Fruit fly (Drosophila melanogaster) whole organism, embryonic: ENCODE measurements around the gene Nos.

Experiments used
- Awh ChIP-seq: fragments of 200-800 bp; sonication (Bioruptor generic); IDR thresholded peaks from 2 replicates; pipeline ENCODE4, ENCODE4 v1.3.6; 2022; ENCODE audit warnings: missing biosample characterization, missing genetic modification characterization
- CG10979 ChIP-seq: fragments of 200-800 bp; sonication (Bioruptor generic); optimal IDR thresholded peaks from 2 replicates; lab custom pipeline; 2018; ENCODE audit warnings: missing biosample characterization, mild to moderate bottlenecking, missing genetic modification characterization, moderate library complexity
- CG11504 ChIP-seq: fragments of 200-800 bp; sonication (Bioruptor generic); optimal IDR thresholded peaks from 3 replicates; lab custom pipeline; 2019; ENCODE audit warnings: missing biosample characterization, mild to moderate bottlenecking, missing genetic modification characterization, moderate library complexity
- CG11696 ChIP-seq: fragments of 200-800 bp; sonication (Bioruptor generic); IDR thresholded peaks from 2 replicates; pipeline ENCODE4 v1.3.6; 2022; ENCODE audit warnings: missing biosample characterization, missing genetic modification characterization
- CG13894 ChIP-seq: fragments of 200-800 bp; sonication (Bioruptor generic); optimal IDR thresholded peaks from 3 replicates; lab custom pipeline; 2018; ENCODE audit warnings: missing biosample characterization, mild to moderate bottlenecking, missing genetic modification characterization, moderate library complexity
- CG15073 ChIP-seq: fragments of 200-800 bp; sonication (Bioruptor generic); optimal IDR thresholded peaks from 2 replicates; lab custom pipeline; 2016; ENCODE audit warnings: missing biosample characterization, missing genetic modification characterization
- CG15696 ChIP-seq: fragments of 200-800 bp; sonication (Bioruptor generic); optimal IDR thresholded peaks from 2 replicates; lab custom pipeline; 2019; ENCODE audit warnings: missing biosample characterization, mild to moderate bottlenecking, missing genetic modification characterization, moderate library complexity
- CG16815 ChIP-seq: fragments of 200-800 bp; sonication (Bioruptor generic); optimal IDR thresholded peaks from 3 replicates; lab custom pipeline; 2017; ENCODE audit warnings: missing biosample characterization, mild to moderate bottlenecking, missing genetic modification characterization
- CG17328 ChIP-seq: fragments of 200-800 bp; sonication (Bioruptor generic); IDR thresholded peaks from 2 replicates; pipeline ENCODE4 v1.3.6; 2022; ENCODE audit warnings: missing biosample characterization, missing genetic modification characterization
- CG17829 ChIP-seq: fragments of 200-800 bp; optimal IDR thresholded peaks from 2 replicates; lab custom pipeline; 2019; ENCODE audit warnings: missing biosample characterization, mild to moderate bottlenecking, missing genetic modification characterization, moderate library complexity
- CG18011 ChIP-seq: fragments of 200-800 bp; sonication (Bioruptor generic); optimal IDR thresholded peaks from 2 replicates; lab custom pipeline; 2017; ENCODE audit warnings: missing biosample characterization, missing genetic modification characterization, mild to moderate bottlenecking, moderate library complexity, missing genotype
- CG18476 ChIP-seq: fragments of 200-800 bp; sonication (Bioruptor generic); optimal IDR thresholded peaks from 2 replicates; lab custom pipeline; 2016; ENCODE audit warnings: missing biosample characterization, mild to moderate bottlenecking, missing genetic modification characterization
- CG2120 ChIP-seq: fragments of 200-800 bp; sonication (Bioruptor generic); optimal IDR thresholded peaks from 3 replicates; lab custom pipeline; 2016; ENCODE audit warnings: missing biosample characterization, missing genetic modification characterization
- CG2202 ChIP-seq: fragments of 200-800 bp; sonication (Bioruptor generic); optimal IDR thresholded peaks from 2 replicates; lab custom pipeline; 2018; ENCODE audit warnings: missing biosample characterization, mild to moderate bottlenecking, missing genetic modification characterization
- CG32532 ChIP-seq: fragments of 200-800 bp; sonication (Bioruptor generic); IDR thresholded peaks from 2 replicates; pipeline ENCODE4 v1.3.6; 2022; ENCODE audit warnings: missing biosample characterization, missing genetic modification characterization
- CG3281 ChIP-seq: fragments of 200-800 bp; sonication (Bioruptor generic); optimal IDR thresholded peaks from 3 replicates; lab custom pipeline; 2017; ENCODE audit warnings: missing biosample characterization, mild to moderate bottlenecking, missing genetic modification characterization
- CG4328 ChIP-seq: fragments of 200-800 bp; sonication (Bioruptor generic); optimal IDR thresholded peaks from 3 replicates; lab custom pipeline; 2017; ENCODE audit warnings: missing biosample characterization, missing genetic modification reagents, missing genetic modification characterization
- CG5245 ChIP-seq: fragments of 200-800 bp; sonication (Bioruptor generic); optimal IDR thresholded peaks from 3 replicates; lab custom pipeline; 2016; ENCODE audit warnings: missing biosample characterization, missing genetic modification characterization
- CG6689 ChIP-seq: fragments of 200-800 bp; sonication (Bioruptor generic); IDR thresholded peaks from 2 replicates; pipeline ENCODE4 v1.3.6; 2022; ENCODE audit warnings: missing biosample characterization, missing genetic modification characterization
- CG7372 ChIP-seq: fragments of 200-800 bp; sonication (Bioruptor generic); IDR thresholded peaks from 2 replicates; pipeline ENCODE4 v1.3.6; 2022; ENCODE audit warnings: missing biosample characterization, missing genetic modification characterization
- CG8089 ChIP-seq: fragments of 200-800 bp; sonication (Bioruptor generic); optimal IDR thresholded peaks from 3 replicates; lab custom pipeline; 2016; ENCODE audit warnings: missing biosample characterization, missing genetic modification characterization
- CG8359 ChIP-seq: fragments of 200-800 bp; sonication (Bioruptor generic); optimal IDR thresholded peaks from 2 replicates; lab custom pipeline; 2017; ENCODE audit warnings: missing biosample characterization, mild to moderate bottlenecking, missing genetic modification characterization, borderline replicate concordance
- CG8765 ChIP-seq: fragments of 200-800 bp; sonication (Bioruptor generic); IDR thresholded peaks from 2 replicates; pipeline ENCODE4 v1.3.6; 2022; ENCODE audit warnings: missing biosample characterization, missing genetic modification characterization
- CG9797 ChIP-seq: fragments of 200-800 bp; sonication (Bioruptor generic); optimal IDR thresholded peaks from 3 replicates; lab custom pipeline; 2018; ENCODE audit warnings: missing biosample characterization, mild to moderate bottlenecking, missing genetic modification characterization
- Dll ChIP-seq: fragments of 200-800 bp; sonication (Bioruptor generic); IDR thresholded peaks from 4 replicates; pipeline ENCODE4 v1.3.6; 2022; ENCODE audit warnings: missing biosample characterization, missing genetic modification characterization; ENCODE audit not compliant: partially characterized antibody
- Doc3 ChIP-seq: fragments of 200-800 bp; sonication (Bioruptor generic); IDR thresholded peaks from 3 replicates; pipeline ENCODE4 v1.3.6; 2022; ENCODE audit warnings: missing biosample characterization, missing genetic modification characterization; ENCODE audit not compliant: partially characterized antibody
- Eip74EF ChIP-seq, 2 experiments: fragments of 200-800 bp in 1 of 2; fragments of >200 bp in 1 of 2; sonication (Bioruptor generic) in 1 of 2; optimal IDR thresholded peaks; 2 replicates each; lab custom pipeline; 2017 to 2019; ENCODE audit warnings: missing biosample characterization in 2 of 2, missing genetic modification characterization in 2 of 2, mild to moderate bottlenecking in 1 of 2, moderate library complexity in 1 of 2
- Gsc ChIP-seq: fragments of 200-800 bp; sonication (Bioruptor generic); IDR thresholded peaks from 2 replicates; pipeline ENCODE4 v1.3.6; 2022; ENCODE audit warnings: missing biosample characterization, missing genetic modification characterization
- HHEX ChIP-seq: fragments of 200-800 bp; sonication (Bioruptor generic); optimal IDR thresholded peaks from 3 replicates; lab custom pipeline; 2017; ENCODE audit warnings: missing biosample characterization, mild to moderate bottlenecking, missing genetic modification characterization, missing genetic modification reagents
- HmgZ ChIP-seq: fragments of 200-800 bp; sonication (Bioruptor generic); optimal IDR thresholded peaks from 2 replicates; lab custom pipeline; 2018; ENCODE audit warnings: missing biosample characterization, mild to moderate bottlenecking, missing genetic modification characterization
- Hr3 ChIP-seq: fragments of 200-800 bp; sonication (Bioruptor generic); optimal IDR thresholded peaks from 3 replicates; lab custom pipeline; 2016; ENCODE audit warnings: missing biosample characterization, missing genetic modification characterization
- Hr39 ChIP-seq: fragments of >200 bp; optimal IDR thresholded peaks from 2 replicates; lab custom pipeline; 2017
- Jarid2 ChIP-seq: fragments of 200-800 bp; sonication (Bioruptor generic); optimal IDR thresholded peaks from 3 replicates; lab custom pipeline; 2017; ENCODE audit warnings: mild to moderate bottlenecking, missing biosample characterization, missing genetic modification reagents, missing genetic modification characterization
- NK7.1 ChIP-seq: fragments of 200-800 bp; sonication (Bioruptor generic); optimal IDR thresholded peaks from 3 replicates; lab custom pipeline; 2016; ENCODE audit warnings: missing biosample characterization, missing genetic modification characterization
- Poxn ChIP-seq: fragments of 200-800 bp; sonication (Bioruptor generic); IDR thresholded peaks from 2 replicates; pipeline ENCODE4 v1.3.6; 2022; ENCODE audit warnings: missing biosample characterization, missing genetic modification characterization
- Trl ChIP-seq, 3 experiments: fragments of >200 bp in 2 of 3; fragments of 200-800 bp in 1 of 3; sonication (Bioruptor generic) in 1 of 3; optimal IDR thresholded peaks; 2 replicates in 1 of 3; 3 replicates in 2 of 3; lab custom pipeline; 2016 to 2017; ENCODE audit warnings: missing biosample characterization in 1 of 3, missing genetic modification characterization in 1 of 3
- da ChIP-seq: fragments of 200-800 bp; sonication (Bioruptor generic); optimal IDR thresholded peaks from 2 replicates; lab custom pipeline; 2016; ENCODE audit warnings: missing biosample characterization, missing genetic modification characterization
- dpn ChIP-seq, 2 experiments: fragments of 200-800 bp; sonication (Bioruptor generic); optimal IDR thresholded peaks; 3 replicates each; lab custom pipeline; 2016; ENCODE audit warnings: missing biosample characterization in 2 of 2, missing genetic modification characterization in 2 of 2
- dysf ChIP-seq: fragments of 200-800 bp; sonication (Bioruptor generic); IDR thresholded peaks from 3 replicates; pipeline ENCODE4 v1.3.6; 2022; ENCODE audit warnings: missing biosample characterization, missing genetic modification characterization
- emc ChIP-seq: fragments of 200-800 bp; sonication (Bioruptor generic); optimal IDR thresholded peaks from 2 replicates; lab custom pipeline; 2016; ENCODE audit warnings: missing biosample characterization, missing genetic modification characterization
- exex ChIP-seq: fragments of 200-800 bp; sonication (Bioruptor generic); optimal IDR thresholded peaks from 4 replicates; lab custom pipeline; 2018; ENCODE audit warnings: missing biosample characterization, mild to moderate bottlenecking, missing genetic modification characterization, moderate library complexity
- gfzf ChIP-seq: fragments of 200-800 bp; sonication (Bioruptor generic); optimal IDR thresholded peaks from 2 replicates; lab custom pipeline; 2016; ENCODE audit warnings: missing biosample characterization, mild to moderate bottlenecking, missing genetic modification characterization, moderate library complexity
- her ChIP-seq: fragments of 200-800 bp; sonication (Bioruptor generic); optimal IDR thresholded peaks from 2 replicates; lab custom pipeline; 2016; ENCODE audit warnings: missing biosample characterization, missing genetic modification characterization
- maf-S ChIP-seq: fragments of 200-800 bp; sonication (Bioruptor generic); optimal IDR thresholded peaks from 2 replicates; lab custom pipeline; 2016; ENCODE audit warnings: missing biosample characterization, missing genetic modification characterization
- oc ChIP-seq: fragments of 200-800 bp; sonication (Bioruptor generic); optimal IDR thresholded peaks from 2 replicates; lab custom pipeline; 2018; ENCODE audit warnings: missing biosample characterization, mild to moderate bottlenecking, missing genetic modification characterization, moderate library complexity
- rib ChIP-seq: fragments of 200-800 bp; sonication (Bioruptor generic); IDR thresholded peaks from 2 replicates; pipeline ENCODE4 v1.3.6; 2022; ENCODE audit warnings: missing biosample characterization, missing genetic modification characterization
- run ChIP-seq: fragments of 200-800 bp; sonication (Bioruptor generic); optimal IDR thresholded peaks from 3 replicates; lab custom pipeline; 2018; ENCODE audit warnings: missing biosample characterization, mild to moderate bottlenecking, missing genetic modification characterization
- stwl ChIP-seq: fragments of 200-800 bp; sonication (Bioruptor generic); optimal IDR thresholded peaks from 3 replicates; lab custom pipeline; 2018; ENCODE audit warnings: missing biosample characterization, mild to moderate bottlenecking, missing genetic modification characterization, moderate library complexity
- tin ChIP-seq: fragments of 200-800 bp; sonication (Bioruptor generic); optimal IDR thresholded peaks from 3 replicates; lab custom pipeline; 2016; ENCODE audit warnings: missing biosample characterization, missing genetic modification characterization
- zfh2 ChIP-seq: fragments of 200-800 bp; sonication (Bioruptor generic); optimal IDR thresholded peaks from 2 replicates; lab custom pipeline; 2016; ENCODE audit warnings: missing biosample characterization, missing genetic modification characterization

Gene Nos

dm6 chr2L:10849511-10850191 lies 12.3 kb upstream of the Nos start, which contains the start of gene SmydA-3 (continued):
- no peak for TF ChIP-seq CG15696
- TF ChIP-seq oc (tag; lab: Kevin White, UChicago) = no peak
- no peak for TF ChIP-seq Gsc (GFP tag; lab: Robert Waterston, UW)
- TF ChIP-seq emc (GFP tag; lab: Kevin White, UChicago) = no peak
- no peak for TF ChIP-seq CG16815 (GFP tag; lab: Kevin White, UChicago)
- TF ChIP-seq exex = no peak
- TF ChIP-seq Awh (GFP tag; lab: Robert Waterston, UW) = peak; percentile 62
- TF ChIP-seq CG8765 (GFP tag; lab: Robert Waterston, UW) = no peak
- no peak for TF ChIP-seq CG8359
- no peak for TF ChIP-seq Hr39 (lab: Kevin White, UChicago)
- TF ChIP-seq CG11696 (GFP tag; lab: Robert Waterston, UW) = peak; percentile 78
- TF ChIP-seq NK7.1 (GFP tag; lab: Kevin White, UChicago) = no peak
- TF ChIP-seq tin (GFP tag; lab: Kevin White, UChicago) = no peak
- no peak for TF ChIP-seq CG7372 (GFP tag; lab: Robert Waterston, UW)
- TF ChIP-seq CG18011 = peak; percentile 18
- no peak for TF ChIP-seq Doc3 (GFP tag; lab: Robert Waterston, UW)
- TF ChIP-seq gfzf (GFP tag; lab: Kevin White, UChicago) = no peak
- TF ChIP-seq Trl (optimal IDR thresholded peaks at IDR 0.05; lab: Kevin White, UChicago) = no peak
- no peak for TF ChIP-seq Trl (GFP tag; optimal IDR thresholded peaks at IDR 0.05; lab: Kevin White, UChicago)
- TF ChIP-seq dysf (GFP tag; lab: Robert Waterston, UW) = peak; percentile 14; the same call in 1 of the 3 replicates
- no peak for TF ChIP-seq maf-S (GFP tag; lab: Kevin White, UChicago)
- no peak for TF ChIP-seq CG4328
- TF ChIP-seq da (GFP tag; lab: Kevin White, UChicago) = no peak
- TF ChIP-seq Eip74EF (GFP tag; optimal IDR thresholded peaks at IDR 0.05; lab: Kevin White, UChicago) = no peak
- no peak for TF ChIP-seq rib (GFP tag; lab: Robert Waterston, UW)
- TF ChIP-seq run (tag; lab: Kevin White, UChicago) = no peak
- no peak for TF ChIP-seq CG5245 (GFP tag; lab: Kevin White, UChicago)
- no peak for TF ChIP-seq CG9797 (GFP tag; lab: Kevin White, UChicago)
- peak; percentile 45; the same call in 1 of the 2 replicates for TF ChIP-seq CG32532 (GFP tag; lab: Robert Waterston, UW)
- peak; percentile 89 for TF ChIP-seq CG15073
- TF ChIP-seq stwl (tag; lab: Kevin White, UChicago) = no peak
- no peak for TF ChIP-seq Hr3 (GFP tag; lab: Kevin White, UChicago)
- TF ChIP-seq HHEX (GFP tag; lab: Kevin White, UChicago) = peak; percentile 46
- peak; percentile 44 for TF ChIP-seq CG3281 (GFP tag; lab: Kevin White, UChicago)
- TF ChIP-seq dpn (GFP tag; optimal IDR thresholded peaks at IDR 0.05; lab: Kevin White, UChicago) = peak in 1 of 2 experiments; percentile 17
- no peak for TF ChIP-seq Poxn (GFP tag; lab: Robert Waterston, UW)
- no peak for TF ChIP-seq CG18476
- TF ChIP-seq CG17328 = peak; percentile 43; the same call in 1 of the 2 replicates
- TF ChIP-seq CG6689 (GFP tag; lab: Robert Waterston, UW) = no peak
- TF ChIP-seq CG13894 = no peak
- no peak for TF ChIP-seq her (GFP tag; lab: Kevin White, UChicago)
- no peak for TF ChIP-seq CG11504 (tag; lab: Kevin White, UChicago)
- no peak for TF ChIP-seq CG17829 (tag; lab: Kevin White, UChicago)
- no peak for TF ChIP-seq Dll (GFP tag; lab: Robert Waterston, UW)
- TF ChIP-seq CG2120 (GFP tag; lab: Kevin White, UChicago) = no peak
- peak; percentile 23 for TF ChIP-seq CG10979
- TF ChIP-seq CG2202 (tag; lab: Kevin White, UChicago) = no peak
- no peak for TF ChIP-seq zfh2 (GFP tag; lab: Kevin White, UChicago)
- TF ChIP-seq CG8089 = no peak
- TF ChIP-seq HmgZ (tag; lab: Kevin White, UChicago) = no peak
- TF ChIP-seq Jarid2 = no peak
